Worm (Caenorhabditis elegans) whole organism, L1 larva: ENCODE measurements around the gene hgrs-1.

ENCODE experiments used
- alr-1 ChIP-seq: fragments of 200-800 bp; sonication (Bioruptor generic); optimal IDR thresholded peaks from 2 replicates; lab custom pipeline; 2018; ENCODE audit warnings: borderline replicate concordance, mild to moderate bottlenecking, missing genetic modification characterization, missing compliant biosample characterization
- ama-1 ChIP-seq: fragments of 150-350 bp; optimal IDR thresholded peaks from 2 replicates; lab custom pipeline; 2014
- unc-30 ChIP-seq: sonication (generic microtip); optimal IDR thresholded peaks from 2 replicates; lab custom pipeline; 2017; ENCODE audit warnings: missing biosample characterization, missing genetic modification characterization

ce11 chrIV:8244112-8244511, 38.3 kb upstream of the hgrs-1 start, which contains the start of gene T09A12.1:
- TF ChIP-seq alr-1 (tag; lab: Kevin White, UChicago) (no peak), ama-1 (lab: Kevin White, UChicago) (no peak), unc-30 (tag; lab: Kevin White, UChicago) (no peak)
